2 worm cellular contexts compared by ENCODE assay signal in genomic region chrIII:7111793-7112192, ce11.
TF ChIP-seq lines count a peak whose summit lies in the region.

Gene B0280.7 (minus strand): TSS chrIII:7111893.

TF ChIP-seq in whole organism, L2 larva, 48 proteins besides CTCF, POLR2A, EP300 and RAD21:
- no peak for TF ChIP-seq nhr-237 (tag; optimal IDR thresholded peaks at IDR 0.05; lab: Kevin White, UChicago)
- peak; percentile 9 for TF ChIP-seq nhr-25 (tag; optimal IDR thresholded peaks at IDR 0.05; lab: Kevin White, UChicago)

TF ChIP-seq in whole organism, young adult, 124 proteins besides CTCF, POLR2A, EP300 and RAD21:
- no peak for TF ChIP-seq nhr-27 (tag; optimal IDR thresholded peaks at IDR 0.05; lab: Kevin White, UChicago)
- 0 out of 2 replicates have a peak, but pooled peaks have one; percentile 18 for TF ChIP-seq lin-26 (GFP tag; IDR thresholded peaks at IDR 0.05; lab: Robert Waterston, UW)
TF ChIP-seq in whole organism, young adult: peak in this region for 1.
